Worm (Caenorhabditis elegans) whole organism, early embryonic: ENCODE measurements around the gene mam-4.

Experiments used
- B0310.2 ChIP-seq: sonication (generic microtip); optimal IDR thresholded peaks from 2 replicates; lab custom pipeline; 2016; ENCODE audit warnings: mild to moderate bottlenecking, missing genetic modification characterization, missing compliant biosample characterization
- F13C5.2 ChIP-seq: sonication (generic microtip); optimal IDR thresholded peaks from 2 replicates; lab custom pipeline; 2017; ENCODE audit warnings: mild to moderate bottlenecking, missing genetic modification characterization, inconsistent platforms, missing compliant biosample characterization
- ama-1 ChIP-seq: fragments of 150-350 bp; optimal IDR thresholded peaks from 2 replicates; lab custom pipeline; 2014
- ceh-36 ChIP-seq: sonication (generic microtip); optimal IDR thresholded peaks from 2 replicates; lab custom pipeline; 2016; ENCODE audit warnings: missing genetic modification characterization, inconsistent platforms, missing compliant biosample characterization
- flt-1 ChIP-seq: fragments of 200-800 bp; sonication (Bioruptor generic); IDR thresholded peaks from 2 replicates; pipeline ENCODE4 v1.3.6; 2022; ENCODE audit warnings: missing genetic modification characterization, missing compliant biosample characterization
- hnd-1 ChIP-seq: sonication (generic microtip); optimal IDR thresholded peaks from 2 replicates; lab custom pipeline; 2016; ENCODE audit warnings: missing genetic modification characterization, missing compliant biosample characterization
- scrt-1 ChIP-seq: fragments of 200-800 bp; sonication (Bioruptor generic); IDR thresholded peaks from 2 replicates; pipeline ENCODE4 v1.3.6; 2022; ENCODE audit warnings: missing genetic modification characterization, missing compliant biosample characterization
- sea-1 ChIP-seq: fragments of 200-800 bp; sonication (Bioruptor generic); conservative IDR thresholded peaks from 2 replicates; pipeline ENCODE4 v1.3.6; 2022; ENCODE audit warnings: missing genetic modification characterization, missing compliant biosample characterization
- tra-4 ChIP-seq: sonication (generic microtip); optimal IDR thresholded peaks from 2 replicates; lab custom pipeline; 2017; ENCODE audit warnings: missing genetic modification characterization, missing compliant biosample characterization

DNA sequence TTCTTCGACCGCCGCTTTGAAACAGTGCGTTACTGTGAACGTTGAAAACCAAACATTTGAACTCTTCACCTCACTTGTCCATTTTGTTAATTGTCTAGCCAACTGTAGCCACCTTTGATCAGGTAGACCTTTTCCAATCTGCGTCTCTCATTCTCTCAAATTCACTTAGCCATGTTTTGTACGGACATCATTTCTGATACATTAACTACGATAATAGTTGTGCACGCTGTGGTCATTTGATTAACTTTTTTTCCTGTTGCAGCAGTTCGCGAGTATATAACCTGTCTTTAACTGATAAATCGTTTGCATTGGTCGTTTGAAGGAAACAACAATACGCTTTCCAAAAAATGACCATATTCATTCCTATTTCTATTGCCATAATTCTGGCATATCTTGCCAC, 30.6 kb upstream of the mam-4 start, which contains the start of gene cyp-29A2:
- TF ChIP-seq ama-1: no peak
- TF ChIP-seq hnd-1: no peak
- TF ChIP-seq scrt-1 (GFP tag; lab: Robert Waterston, UW): no peak
- TF ChIP-seq flt-1 (GFP tag; lab: Robert Waterston, UW): no peak
- no peak for TF ChIP-seq B0310.2
- no peak for TF ChIP-seq ceh-36 (tag; lab: Kevin White, UChicago)
- TF ChIP-seq sea-1 (GFP tag; lab: Robert Waterston, UW): no peak
- TF ChIP-seq F13C5.2 (tag; lab: Kevin White, UChicago): no peak
- no peak for TF ChIP-seq tra-4 (tag; lab: Kevin White, UChicago)
